Fruit fly (Drosophila melanogaster): ENCODE results near the gene verm.

The verm gene

DNA sequence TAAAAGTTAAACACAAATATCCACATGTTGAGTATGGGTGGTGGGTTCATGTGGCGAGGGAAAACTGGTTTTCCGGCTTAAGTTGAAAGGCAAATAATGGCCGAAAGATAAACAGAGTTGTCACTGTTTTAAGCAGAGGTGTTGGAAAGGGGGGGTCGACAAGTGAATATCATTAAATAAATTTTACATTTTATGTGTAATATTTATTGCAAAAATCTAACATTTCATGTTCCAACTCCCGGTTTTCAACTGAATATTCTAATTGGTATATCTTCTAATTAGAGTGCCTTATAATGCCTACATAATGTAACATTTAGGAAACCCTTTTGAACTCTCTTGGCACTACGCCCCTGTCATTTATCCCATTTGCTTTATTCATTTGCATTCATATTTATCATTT is 39.1 kb downstream of the verm start (continued):
- TF ChIP-seq CG1792 (GFP tag; optimal IDR thresholded peaks at IDR 0.05) = no peak
- no peak for TF ChIP-seq tll (GFP tag; optimal IDR thresholded peaks at IDR 0.05)
- peak; percentile 32; the same call in 1 of the 2 replicates for TF ChIP-seq ara (GFP tag; IDR thresholded peaks at IDR 0.05)
- peak in 1 of 2 experiments; percentile 23 for TF ChIP-seq chif (GFP tag; optimal IDR thresholded peaks at IDR 0.05)
- no peak for TF ChIP-seq z (GFP tag; IDR thresholded peaks at IDR 0.05)
- TF ChIP-seq Dad (GFP tag; optimal IDR thresholded peaks at IDR 0.05) = no peak
- no peak for TF ChIP-seq CG17802 (tag; optimal IDR thresholded peaks at IDR 0.05)
- TF ChIP-seq tx (GFP tag; optimal IDR thresholded peaks at IDR 0.05) = no peak
- no peak for TF ChIP-seq hbn (GFP tag; IDR thresholded peaks at IDR 0.05; ENCODE audit: partially characterized antibody)
- TF ChIP-seq Dref (GFP tag; IDR thresholded peaks at IDR 0.05) = no peak
- peak; percentile 49 for TF ChIP-seq CG4820 (GFP tag; optimal IDR thresholded peaks at IDR 0.05)
- TF ChIP-seq CG12155 (GFP tag; optimal IDR thresholded peaks at IDR 0.05) = no peak
- TF ChIP-seq CG33213 (GFP tag; optimal IDR thresholded peaks at IDR 0.05) = no peak
- TF ChIP-seq CG3726 (GFP tag; IDR thresholded peaks at IDR 0.05) = no peak; the same call in 2 of the 3 replicates
- TF ChIP-seq CG17361 (GFP tag; IDR thresholded peaks at IDR 0.05) = peak; percentile 76
- peak; percentile 68 for TF ChIP-seq CG10979 (tag; optimal IDR thresholded peaks at IDR 0.05)
- TF ChIP-seq CG5953 (GFP tag; IDR thresholded peaks at IDR 0.05) = peak; percentile 17; the same call in 1 of the 2 replicates
- no peak for TF ChIP-seq yki (optimal IDR thresholded peaks at IDR 0.05)
- TF ChIP-seq HmgZ (tag; optimal IDR thresholded peaks at IDR 0.05) = no peak
- TF ChIP-seq PHDP (tag; optimal IDR thresholded peaks at IDR 0.05) = peak; percentile 54
- no peak for TF ChIP-seq cas (GFP tag; IDR thresholded peaks at IDR 0.05)
- TF ChIP-seq CG14965 (GFP tag; optimal IDR thresholded peaks at IDR 0.05; ENCODE audit: borderline replicate concordance) = no peak
- TF ChIP-seq CG31388 (GFP tag; optimal IDR thresholded peaks at IDR 0.05) = no peak
- peak; percentile 50 for TF ChIP-seq Rfx (GFP tag; IDR thresholded peaks at IDR 0.05)
- TF ChIP-seq Xrp1 (GFP tag; IDR thresholded peaks at IDR 0.05) = peak; percentile 70
- TF ChIP-seq CG2199 (GFP tag; IDR thresholded peaks at IDR 0.05) = no peak
- TF ChIP-seq Ptx1 (GFP tag; IDR thresholded peaks at IDR 0.05) = peak; percentile 72
- TF ChIP-seq CG1832 (GFP tag; optimal IDR thresholded peaks at IDR 0.05) = no peak
- no peak for TF ChIP-seq CG6654 (GFP tag; optimal IDR thresholded peaks at IDR 0.05)
- peak; percentile 44 for TF ChIP-seq wek (GFP tag; optimal IDR thresholded peaks at IDR 0.05)
- peak; percentile 25 for TF ChIP-seq CG13775 (GFP tag; optimal IDR thresholded peaks at IDR 0.05)
- no peak for TF ChIP-seq sc (optimal IDR thresholded peaks at IDR 0.05)
- TF ChIP-seq sc (GFP tag; optimal IDR thresholded peaks at IDR 0.05) = peak; percentile 54
- TF ChIP-seq CG7786 (GFP tag; optimal IDR thresholded peaks at IDR 0.05) = no peak
- TF ChIP-seq CG9727 (GFP tag; optimal IDR thresholded peaks at IDR 0.05) = peak; percentile 67
- TF ChIP-seq CG7987 (GFP tag; optimal IDR thresholded peaks at IDR 0.05) = peak; percentile 27
- peak; percentile 38 for TF ChIP-seq CG17385 (GFP tag; optimal IDR thresholded peaks at IDR 0.05)
- no peak for TF ChIP-seq MTF-1 (GFP tag; optimal IDR thresholded peaks at IDR 0.05; ENCODE audit: borderline replicate concordance)
- no peak for TF ChIP-seq CG10654 (GFP tag; optimal IDR thresholded peaks at IDR 0.05)
- TF ChIP-seq dm (GFP tag; optimal IDR thresholded peaks at IDR 0.05) = no peak
- peak; percentile 65; the same call in 1 of the 3 replicates for TF ChIP-seq so (GFP tag; IDR thresholded peaks at IDR 0.05)
- peak; percentile 56; the same call in 2 of the 3 replicates for TF ChIP-seq CG14050 (GFP tag; IDR thresholded peaks at IDR 0.05)
- TF ChIP-seq CG2129 (GFP tag; IDR thresholded peaks at IDR 0.05; ENCODE audit: partially characterized antibody) = no peak
- peak; percentile 38 for TF ChIP-seq onecut (GFP tag; IDR thresholded peaks at IDR 0.05)
- TF ChIP-seq Six4 (GFP tag; optimal IDR thresholded peaks at IDR 0.05) = no peak
- no peak for TF ChIP-seq Camta (GFP tag; optimal IDR thresholded peaks at IDR 0.05)
- no peak for TF ChIP-seq otp (GFP tag; IDR thresholded peaks at IDR 0.05)
- TF ChIP-seq CG4282 (GFP tag; optimal IDR thresholded peaks at IDR 0.05) = no peak
- no peak for TF ChIP-seq exex (tag; optimal IDR thresholded peaks at IDR 0.05)
- no peak for TF ChIP-seq BEAF-32 (GFP tag; optimal IDR thresholded peaks at IDR 0.05)
- no peak for TF ChIP-seq Max (GFP tag; optimal IDR thresholded peaks at IDR 0.05)
- TF ChIP-seq CG34422 (GFP tag; IDR thresholded peaks at IDR 0.05) = peak; percentile 45; the same call in 1 of the 3 replicates

Measured in whole organism, embryonic.